Worm (Caenorhabditis elegans) whole organism, midembryonic: Measurements from ENCODE around the gene itm-2.

Source experiments
- cog-1 ChIP-seq: sonication (generic microtip); optimal IDR thresholded peaks from 2 replicates; lab custom pipeline; 2016; ENCODE audit warnings: missing genetic modification characterization, missing compliant biosample characterization
- flt-1 ChIP-seq: fragments of 200-800 bp; sonication (Bioruptor generic); IDR thresholded peaks from 2 replicates; pipeline ENCODE4 v1.3.6; 2022; ENCODE audit warnings: missing genetic modification characterization, missing compliant biosample characterization
- klf-2 ChIP-seq: fragments of 200-800 bp; sonication (Bioruptor generic); conservative IDR thresholded peaks from 2 replicates; pipeline ENCODE4 v1.3.6; 2022; ENCODE audit warnings: missing genetic modification reagents, missing genetic modification characterization, missing compliant biosample characterization
- med-1 ChIP-seq: sonication (generic microtip); optimal IDR thresholded peaks from 2 replicates; lab custom pipeline; 2017; ENCODE audit warnings: missing genetic modification characterization, mild to moderate bottlenecking, missing compliant biosample characterization, antibody characterized with exemption, missing genetic modification reagents; ENCODE audit not compliant: insufficient read depth
- ref-1 ChIP-seq: fragments of 200-800 bp; sonication (Bioruptor generic); conservative IDR thresholded peaks from 2 replicates; pipeline ENCODE4 v1.3.6; 2022; ENCODE audit warnings: missing genetic modification reagents, missing genetic modification characterization, missing compliant biosample characterization
- ztf-23 ChIP-seq: fragments of 200-800 bp; sonication (Bioruptor generic); IDR thresholded peaks from 2 replicates; pipeline ENCODE4 v1.3.6; 2022; ENCODE audit warnings: missing genetic modification reagents, missing genetic modification characterization, missing compliant biosample characterization
- ztf-29 ChIP-seq: fragments of 200-800 bp; sonication (Bioruptor generic); IDR thresholded peaks from 2 replicates; pipeline ENCODE4 v1.3.6; 2022; ENCODE audit warnings: missing genetic modification reagents, missing genetic modification characterization, missing compliant biosample characterization

DNA sequence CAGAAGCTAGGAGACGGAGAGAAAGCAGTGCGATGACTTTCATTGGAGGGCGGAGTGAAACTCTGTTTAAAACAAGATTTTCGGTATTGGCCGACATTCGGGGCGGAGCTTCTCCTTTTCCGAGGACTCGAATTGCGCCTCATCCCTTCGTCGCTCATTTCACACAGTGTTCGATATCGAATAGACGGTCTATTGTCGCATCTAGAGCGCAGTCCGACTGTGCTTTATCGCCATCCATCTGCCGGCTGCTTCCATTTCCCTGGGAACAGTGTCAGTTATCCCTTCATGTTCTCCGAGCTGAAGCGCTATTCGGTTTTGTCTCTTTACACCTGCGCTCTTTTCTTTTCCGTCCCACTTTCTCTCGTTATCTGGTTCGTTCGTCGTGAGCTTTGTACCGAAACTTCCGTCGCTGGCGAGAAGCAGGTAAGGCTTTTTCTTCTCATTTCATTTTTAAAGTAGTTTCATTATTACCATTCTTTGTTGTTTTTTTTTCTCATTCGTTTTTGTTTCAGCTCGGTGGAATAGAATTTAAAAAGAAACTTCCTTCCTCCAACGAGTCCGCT lies 47.9 kb downstream of the itm-2 start, which contains the start of the genes bus-8A and bus-8B:
- TF ChIP-seq cog-1 (tag; lab: Kevin White, UChicago) (no peak), ztf-29 (GFP tag; lab: Robert Waterston, UW) (no peak), klf-2 (GFP tag; lab: Robert Waterston, UW) (no peak), med-1 (no peak), flt-1 (GFP tag; lab: Robert Waterston, UW) (no peak), ref-1 (GFP tag; lab: Robert Waterston, UW) (no peak), ztf-23 (GFP tag; lab: Robert Waterston, UW) (no peak)
